Worm (Caenorhabditis elegans) whole organism, young adult: ENCODE data around the gene K05F6.4.

Experiments used
- C06A6.2 ChIP-seq: fragments of 200-800 bp; sonication (Bioruptor generic); conservative IDR thresholded peaks from 2 replicates; pipeline ENCODE4 v1.3.6; 2022; ENCODE audit warnings: missing genetic modification characterization, missing compliant biosample characterization
- F10E7.11 ChIP-seq: sonication (generic microtip); optimal IDR thresholded peaks from 2 replicates; lab custom pipeline; 2017; ENCODE audit warnings: mild to moderate bottlenecking, missing genetic modification characterization, moderate library complexity, missing compliant biosample characterization
- F55B11.4 ChIP-seq: sonication (generic microtip); optimal IDR thresholded peaks from 2 replicates; lab custom pipeline; 2016; ENCODE audit warnings: missing compliant biosample characterization, missing genetic modification characterization, borderline replicate concordance; ENCODE audit not compliant: insufficient read depth
- F57C9.4 ChIP-seq: sonication (generic microtip); optimal IDR thresholded peaks from 2 replicates; lab custom pipeline; 2017; ENCODE audit warnings: mild to moderate bottlenecking, missing genetic modification characterization, missing compliant biosample characterization
- K11D2.4 ChIP-seq: fragments of 200-800 bp; sonication (Bioruptor generic); IDR thresholded peaks from 2 replicates; pipeline ENCODE4 v1.3.6; 2022; ENCODE audit warnings: missing genetic modification reagents, missing genetic modification characterization, missing compliant biosample characterization
- Y53F4B.3 ChIP-seq: fragments of 200-800 bp; sonication (Bioruptor generic); IDR thresholded peaks from 2 replicates; pipeline ENCODE4 v1.3.6; 2022; ENCODE audit warnings: missing genetic modification reagents, missing genetic modification characterization, missing compliant biosample characterization
- Y56A3A.18 ChIP-seq: fragments of 200-800 bp; sonication (Bioruptor generic); IDR thresholded peaks from 2 replicates; pipeline ENCODE4 v1.3.6; 2022; ENCODE audit warnings: missing genetic modification reagents, missing genetic modification characterization, missing compliant biosample characterization
- Y79H2A.3 ChIP-seq: fragments of 200-800 bp; sonication (Bioruptor generic); conservative IDR thresholded peaks from 2 replicates; pipeline ENCODE4 v1.3.6; 2022; ENCODE audit warnings: missing genetic modification reagents, missing genetic modification characterization, missing compliant biosample characterization
- Y95B8A.8 ChIP-seq: fragments of 200-800 bp; sonication (Bioruptor generic); IDR thresholded peaks from 2 replicates; pipeline ENCODE4 v1.3.6; 2022; ENCODE audit warnings: missing genetic modification reagents, missing genetic modification characterization, missing compliant biosample characterization
- akir-1 ChIP-seq: fragments of 200-800 bp; sonication (Bioruptor generic); optimal IDR thresholded peaks from 2 replicates; lab custom pipeline; 2018; ENCODE audit warnings: mild to moderate bottlenecking, missing genetic modification characterization, moderate library complexity, missing compliant biosample characterization
- aptf-3 ChIP-seq: fragments of 200-800 bp; sonication (Bioruptor generic); IDR thresholded peaks from 2 replicates; pipeline ENCODE4 v1.3.6; 2022; ENCODE audit warnings: missing genetic modification characterization, missing compliant biosample characterization
- athp-1 ChIP-seq: sonication (generic microtip); optimal IDR thresholded peaks from 2 replicates; lab custom pipeline; 2017; ENCODE audit warnings: mild to moderate bottlenecking, missing genetic modification characterization, missing compliant biosample characterization
- attf-3 ChIP-seq: fragments of 200-800 bp; sonication (Bioruptor generic); conservative IDR thresholded peaks from 2 replicates; pipeline ENCODE4 v1.3.6; 2022; ENCODE audit warnings: missing genetic modification reagents, missing genetic modification characterization, missing compliant biosample characterization
- ccch-3 ChIP-seq: fragments of 200-800 bp; sonication (Bioruptor generic); optimal IDR thresholded peaks from 2 replicates; lab custom pipeline; 2018; ENCODE audit warnings: mild to moderate bottlenecking, missing genetic modification characterization, missing compliant biosample characterization
- cebp-2 ChIP-seq: fragments of 200-800 bp; sonication (Bioruptor generic); IDR thresholded peaks from 2 replicates; pipeline ENCODE4 v1.3.6; 2022; ENCODE audit warnings: missing genetic modification characterization, missing compliant biosample characterization
- ceh-100 ChIP-seq: fragments of 200-800 bp; sonication (Bioruptor generic); IDR thresholded peaks from 2 replicates; pipeline ENCODE4 v1.3.6; 2022; ENCODE audit warnings: missing genetic modification reagents, missing genetic modification characterization, missing compliant biosample characterization
- ceh-79 ChIP-seq: sonication (generic microtip); optimal IDR thresholded peaks from 2 replicates; lab custom pipeline; 2017; ENCODE audit warnings: mild to moderate bottlenecking, missing genetic modification characterization, missing compliant biosample characterization
- egl-44 ChIP-seq: fragments of 200-800 bp; sonication (Bioruptor generic); IDR thresholded peaks from 2 replicates; pipeline ENCODE4 v1.3.6; 2022; ENCODE audit warnings: missing genetic modification reagents, missing genetic modification characterization, missing compliant biosample characterization
- ekl-4 ChIP-seq: fragments of 200-800 bp; sonication (Bioruptor generic); IDR thresholded peaks from 2 replicates; pipeline ENCODE4 v1.3.6; 2022; ENCODE audit warnings: missing genetic modification reagents, missing genetic modification characterization, missing compliant biosample characterization
- hmg-1.2 ChIP-seq: fragments of 200-800 bp; sonication (Bioruptor generic); IDR thresholded peaks from 2 replicates; pipeline ENCODE4 v1.3.6; 2022; ENCODE audit warnings: missing genetic modification reagents, missing genetic modification characterization, missing compliant biosample characterization
- lsl-1 ChIP-seq: fragments of 200-800 bp; sonication (Bioruptor generic); optimal IDR thresholded peaks from 2 replicates; lab custom pipeline; 2018; ENCODE audit warnings: mild to moderate bottlenecking, missing genetic modification characterization, moderate library complexity, missing compliant biosample characterization
- mel-28 ChIP-seq: sonication (generic microtip); optimal IDR thresholded peaks from 2 replicates; lab custom pipeline; 2016; ENCODE audit warnings: borderline replicate concordance, mild to moderate bottlenecking, missing genetic modification characterization, missing compliant biosample characterization
- nhr-120 ChIP-seq: fragments of 200-800 bp; sonication (Bioruptor generic); IDR thresholded peaks from 2 replicates; pipeline ENCODE4 v1.3.6; 2022; ENCODE audit warnings: missing genetic modification characterization, missing compliant biosample characterization
- nhr-80 ChIP-seq: sonication (generic microtip); optimal IDR thresholded peaks from 2 replicates; lab custom pipeline; 2016; ENCODE audit warnings: missing genetic modification characterization, missing compliant biosample characterization
- pbrm-1 ChIP-seq: fragments of 200-800 bp; sonication (Bioruptor generic); IDR thresholded peaks from 2 replicates; pipeline ENCODE4 v1.3.6; 2022; ENCODE audit warnings: missing genetic modification reagents, missing genetic modification characterization, missing compliant biosample characterization
- pha-4 ChIP-seq: fragments of 150-350 bp; sonication (generic microtip); optimal IDR thresholded peaks from 2 replicates; lab custom pipeline; 2014; ENCODE audit warnings: missing biosample characterization, missing genetic modification reagents, missing genetic modification characterization
- rpc-1 ChIP-seq, 2 experiments: fragments of 150-350 bp in 1 of 2; sonication (generic microtip) in 1 of 2; optimal IDR thresholded peaks; 2 replicates each; lab custom pipeline; 2014 to 2018; ENCODE audit warnings: missing biosample characterization in 1 of 2, missing genetic modification characterization in 1 of 2, missing genetic modification reagents in 1 of 2, missing genotype in 1 of 2
- sdz-38 ChIP-seq: sonication (generic microtip); optimal IDR thresholded peaks from 2 replicates; lab custom pipeline; 2016; ENCODE audit warnings: missing genotype, missing genetic modification characterization, missing compliant biosample characterization
- snpc-1.1 ChIP-seq: sonication (generic microtip); optimal IDR thresholded peaks from 2 replicates; lab custom pipeline; 2017; ENCODE audit warnings: missing genetic modification characterization, mild to moderate bottlenecking, missing compliant biosample characterization, antibody characterized with exemption, moderate library complexity, missing genotype, missing genetic modification reagents; ENCODE audit not compliant: insufficient read depth
- snpc-3.4 ChIP-seq: sonication (generic microtip); optimal IDR thresholded peaks from 2 replicates; lab custom pipeline; 2017; ENCODE audit warnings: missing genetic modification characterization, mild to moderate bottlenecking, missing compliant biosample characterization, antibody characterized with exemption, moderate library complexity, missing genotype, missing genetic modification reagents
- unc-130 ChIP-seq: sonication (generic microtip); optimal IDR thresholded peaks from 2 replicates; lab custom pipeline; 2016; ENCODE audit warnings: missing genetic modification reagents, missing genetic modification characterization, missing compliant biosample characterization
- unc-62 ChIP-seq: fragments of 150-350 bp; optimal IDR thresholded peaks from 2 replicates; lab custom pipeline; 2014; ENCODE audit warnings: missing biosample characterization, missing genetic modification reagents, missing genetic modification characterization
- zim-3 ChIP-seq: sonication (generic microtip); optimal IDR thresholded peaks from 2 replicates; lab custom pipeline; 2017; ENCODE audit warnings: mild to moderate bottlenecking, missing genetic modification characterization, moderate library complexity, missing compliant biosample characterization

Gene K05F6.4

ce11 chrII:1525498-1525897, 17.8 kb upstream of the K05F6.4 start, which contains the start of gene Y51H7BR.7 (continued):
- no peak for TF ChIP-seq akir-1

ce11 chrII:1529057-1529456, 14.2 kb upstream of the K05F6.4 start, which contains the start of gene Y51H7BR.4:
Gene Y51H7BR.4 (plus strand): TSS chrII:1529357.
- TF ChIP-seq attf-3 (GFP tag; lab: Robert Waterston, UW) (no peak), ceh-100 (no peak), rpc-1 (optimal IDR thresholded peaks at IDR 0.05; lab: Kevin White, UChicago) (no peak), rpc-1 (tag; optimal IDR thresholded peaks at IDR 0.05; lab: Kevin White, UChicago) (no peak), sdz-38 (tag; lab: Kevin White, UChicago) (no peak), ekl-4 (GFP tag; lab: Robert Waterston, UW) (no peak), ceh-79 (no peak)

ce11 chrII:1535931-1536330, 7.4 kb upstream of the K05F6.4 start, which contains the start of gene fbxb-43:
Gene fbxb-43 (plus strand): TSS chrII:1536231.
- no peak for TF ChIP-seq Y95B8A.8 (GFP tag; lab: Robert Waterston, UW)
- no peak for TF ChIP-seq nhr-120 (GFP tag; lab: Robert Waterston, UW)
- TF ChIP-seq F57C9.4 = no peak
- no peak for TF ChIP-seq snpc-3.4 (tag; lab: Kevin White, UChicago)
- TF ChIP-seq nhr-80 (tag; lab: Kevin White, UChicago) = no peak
- no peak for TF ChIP-seq ekl-4 (GFP tag; lab: Robert Waterston, UW)
- no peak for TF ChIP-seq Y53F4B.3 (GFP tag; lab: Robert Waterston, UW)
- no peak for TF ChIP-seq Y79H2A.3
- no peak for TF ChIP-seq snpc-1.1 (tag; lab: Kevin White, UChicago)
- TF ChIP-seq athp-1 (tag; lab: Kevin White, UChicago) = no peak
- TF ChIP-seq egl-44 = no peak
- no peak for TF ChIP-seq pbrm-1
- TF ChIP-seq zim-3 (tag; lab: Kevin White, UChicago) = no peak
- TF ChIP-seq pha-4 (tag; lab: Kevin White, UChicago) = no peak
- TF ChIP-seq hmg-1.2 (GFP tag; lab: Robert Waterston, UW) = no peak
- no peak for TF ChIP-seq akir-1
- TF ChIP-seq Y56A3A.18 (GFP tag; lab: Robert Waterston, UW) = no peak
- TF ChIP-seq cebp-2 (GFP tag; lab: Robert Waterston, UW) = no peak
- TF ChIP-seq C06A6.2 (GFP tag; lab: Robert Waterston, UW) = no peak
- TF ChIP-seq lsl-1 (GFP tag; lab: Kevin White, UChicago) = no peak

- TF ChIP-seq unc-130 (GFP tag; lab: Kevin White, UChicago) (no peak), F57C9.4 (no peak), mel-28 (tag; lab: Kevin White, UChicago) (no peak), F55B11.4 (tag; lab: Kevin White, UChicago) (no peak), ccch-3 (no peak), K11D2.4 (GFP tag; lab: Robert Waterston, UW) (no peak), aptf-3 (GFP tag; lab: Robert Waterston, UW) (no peak), F10E7.11 (tag; lab: Kevin White, UChicago) (no peak), snpc-1.1 (tag; lab: Kevin White, UChicago) (no peak)
Observed at ce11 chrII:1537321-1537720, 6.0 kb upstream of the K05F6.4 start, which contains the start of gene fbxb-42. Gene fbxb-42 (plus strand): TSS chrII:1537621.

DNA sequence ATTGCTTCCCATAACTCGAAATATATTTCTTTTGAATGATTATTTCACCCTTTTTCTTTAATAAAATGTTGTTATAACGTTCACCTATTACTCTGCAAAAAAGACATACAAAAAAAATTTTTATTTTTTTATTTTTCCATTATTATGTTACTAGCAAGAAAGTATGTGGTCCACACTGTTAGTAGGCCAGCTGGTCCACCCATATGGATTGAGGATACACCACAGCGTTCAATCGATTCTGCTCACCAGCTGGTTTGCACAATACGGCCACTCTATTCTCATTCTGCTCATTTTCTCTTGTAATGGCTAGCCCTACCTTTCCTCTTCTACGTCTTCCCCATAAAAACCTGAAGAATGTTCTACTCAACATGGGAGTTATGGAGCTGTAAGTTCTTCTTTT, 4.7 kb upstream of the K05F6.4 start, which contains the start of gene fbxb-44:
Gene fbxb-44 (plus strand): TSS at position 301 of the 400 bp plus-strand sequence.
- TF ChIP-seq Y95B8A.8 (GFP tag; lab: Robert Waterston, UW) (no peak), unc-62 (GFP tag; lab: Kevin White, UChicago) (no peak)
